Worm (Caenorhabditis elegans): ENCODE measurements around the gene T16G1.2.

Gene T16G1.2

ce11 chrV:12944775-12945174 lies 15.5 kb downstream of the T16G1.2 start, which contains the start of gene grl-2:
Gene grl-2, plus strand, starts transcription at chrV:12945075.
- TF ChIP-seq nhr-77 (tag; optimal IDR thresholded peaks at IDR 0.05) (no peak), unc-39 (tag; optimal IDR thresholded peaks at IDR 0.05) (no peak), tbx-2 (tag; optimal IDR thresholded peaks at IDR 0.05) (no peak), ceh-16 (tag; optimal IDR thresholded peaks at IDR 0.05) (no peak), skn-1 (tag; optimal IDR thresholded peaks at IDR 0.05) (no peak), mml-1 (tag; optimal IDR thresholded peaks at IDR 0.05) (no peak), nfya-1 (tag; optimal IDR thresholded peaks at IDR 0.05; ENCODE audit: insufficient read depth) (no peak), fkh-10 (GFP tag; optimal IDR thresholded peaks at IDR 0.05) (no peak), jun-1 (tag; optimal IDR thresholded peaks at IDR 0.05) (no peak), lsy-12 (tag; optimal IDR thresholded peaks at IDR 0.05) (no peak), ama-1 (optimal IDR thresholded peaks at IDR 0.05) (no peak), nhr-76 (tag; optimal IDR thresholded peaks at IDR 0.05) (no peak), ztf-11 (tag; optimal IDR thresholded peaks at IDR 0.05) (no peak), egl-5 (tag; optimal IDR thresholded peaks at IDR 0.05) (no peak), ZK546.5 (tag; optimal IDR thresholded peaks at IDR 0.05) (no peak), elt-3 (tag; optimal IDR thresholded peaks at IDR 0.05) (no peak)

- TF ChIP-seq lsy-12 (tag; optimal IDR thresholded peaks at IDR 0.05) (no peak), nhr-43 (tag; optimal IDR thresholded peaks at IDR 0.05; ENCODE audit: poor library complexity, severe bottlenecking) (no peak), ztf-4 (tag; optimal IDR thresholded peaks at IDR 0.05) (no peak), pqm-1 (tag; optimal IDR thresholded peaks at IDR 0.05) (no peak), jun-1 (tag; optimal IDR thresholded peaks at IDR 0.05) (no peak), nhr-67 (tag; optimal IDR thresholded peaks at IDR 0.05) (no peak), ceh-16 (tag; optimal IDR thresholded peaks at IDR 0.05) (no peak), elt-2 (tag; optimal IDR thresholded peaks at IDR 0.05) (no peak), daf-12 (tag; optimal IDR thresholded peaks at IDR 0.05) (no peak), zag-1 (tag; optimal IDR thresholded peaks at IDR 0.05) (no peak)
Observed at ce11 chrV:12949607-12950006, 20.3 kb downstream of the T16G1.2 start, which contains the start of gene T16G1.13. Gene T16G1.13, plus strand, starts transcription at chrV:12949907.

- peak; percentile 71 for TF ChIP-seq pha-4 (tag; optimal IDR thresholded peaks at IDR 0.05)
- TF ChIP-seq pqm-1 (tag; optimal IDR thresholded peaks at IDR 0.05): peak; percentile 22
- TF ChIP-seq elt-2 (tag; optimal IDR thresholded peaks at IDR 0.05): peak; percentile 42
- no peak for TF ChIP-seq daf-12 (tag; optimal IDR thresholded peaks at IDR 0.05)
- TF ChIP-seq fkh-10 (GFP tag; optimal IDR thresholded peaks at IDR 0.05): no peak
- no peak for TF ChIP-seq ceh-16 (tag; optimal IDR thresholded peaks at IDR 0.05)
- TF ChIP-seq nhr-25 (tag; optimal IDR thresholded peaks at IDR 0.05): peak; percentile 54
- TF ChIP-seq nhr-43 (tag; optimal IDR thresholded peaks at IDR 0.05; ENCODE audit: poor library complexity, severe bottlenecking): peak; percentile 6
- peak; percentile 54 for TF ChIP-seq snpc-4 (tag; optimal IDR thresholded peaks at IDR 0.05)
- no peak for TF ChIP-seq ceh-82 (tag; optimal IDR thresholded peaks at IDR 0.05)
- peak; percentile 4 for TF ChIP-seq lin-39 (tag; optimal IDR thresholded peaks at IDR 0.05)
- peak; percentile 72 for TF ChIP-seq ama-1 (optimal IDR thresholded peaks at IDR 0.05)
- TF ChIP-seq nhr-23 (tag; optimal IDR thresholded peaks at IDR 0.05): peak; percentile 18
- peak; percentile 42 for TF ChIP-seq hmg-11 (tag; optimal IDR thresholded peaks at IDR 0.05)
- TF ChIP-seq ceh-9 (tag; optimal IDR thresholded peaks at IDR 0.05): no peak
- peak; percentile 58 for TF ChIP-seq lin-15B (tag; optimal IDR thresholded peaks at IDR 0.05)
Observed at ce11 chrV:12950812-12951528, 21.7 kb downstream of the T16G1.2 start, which contains the start of the genes T16G1.9 and T16G1.18. Gene T16G1.9, minus strand, starts transcription at chrV:12950862. Gene T16G1.18, plus strand, starts transcription at chrV:12951304.

ce11 chrV:12952287-12952686 lies 23.0 kb downstream of the T16G1.2 start, which contains the start of gene pqn-68:
Gene pqn-68, plus strand, starts transcription at chrV:12952636.
- TF ChIP-seq mdl-1 (tag; optimal IDR thresholded peaks at IDR 0.05) (no peak), nhr-23 (tag; optimal IDR thresholded peaks at IDR 0.05) (peak; percentile 12), nfya-1 (tag; optimal IDR thresholded peaks at IDR 0.05; ENCODE audit: insufficient read depth) (peak; percentile 42), fkh-10 (GFP tag; optimal IDR thresholded peaks at IDR 0.05) (no peak), hmg-11 (tag; optimal IDR thresholded peaks at IDR 0.05) (peak; percentile 48), zag-1 (tag; optimal IDR thresholded peaks at IDR 0.05) (no peak), nhr-67 (tag; optimal IDR thresholded peaks at IDR 0.05) (no peak), nhr-28 (tag; optimal IDR thresholded peaks at IDR 0.05) (no peak), snpc-4 (tag; optimal IDR thresholded peaks at IDR 0.05) (no peak), lin-39 (tag; optimal IDR thresholded peaks at IDR 0.05) (no peak), lin-15B (tag; optimal IDR thresholded peaks at IDR 0.05) (peak; percentile 33), nhr-43 (tag; optimal IDR thresholded peaks at IDR 0.05; ENCODE audit: poor library complexity, severe bottlenecking) (no peak), pha-4 (tag; optimal IDR thresholded peaks at IDR 0.05) (peak; percentile 60), elt-3 (tag; optimal IDR thresholded peaks at IDR 0.05) (no peak), sea-2 (GFP tag; optimal IDR thresholded peaks at IDR 0.05) (no peak), aly-2 (tag; optimal IDR thresholded peaks at IDR 0.05) (no peak), ceh-28 (tag; optimal IDR thresholded peaks at IDR 0.05) (no peak), ceh-9 (tag; optimal IDR thresholded peaks at IDR 0.05) (no peak), unc-62 (GFP tag; optimal IDR thresholded peaks at IDR 0.05) (no peak), lsy-12 (tag; optimal IDR thresholded peaks at IDR 0.05) (no peak)

Measured in whole organism, L3 larva.